Worm (Caenorhabditis elegans) whole organism, L4/young adult: ENCODE data around the gene C31B8.16.

Experiments
- W03F9.2 ChIP-seq: fragments of 150-350 bp; optimal IDR thresholded peaks from 2 replicates; lab custom pipeline; 2014; ENCODE audit warnings: missing biosample characterization, missing genetic modification characterization
- him-1 ChIP-seq: sonication (generic microtip); optimal IDR thresholded peaks from 2 replicates; lab custom pipeline; 2016; ENCODE audit warnings: missing genotype, missing genetic modification reagents, missing genetic modification characterization, missing compliant biosample characterization

DNA sequence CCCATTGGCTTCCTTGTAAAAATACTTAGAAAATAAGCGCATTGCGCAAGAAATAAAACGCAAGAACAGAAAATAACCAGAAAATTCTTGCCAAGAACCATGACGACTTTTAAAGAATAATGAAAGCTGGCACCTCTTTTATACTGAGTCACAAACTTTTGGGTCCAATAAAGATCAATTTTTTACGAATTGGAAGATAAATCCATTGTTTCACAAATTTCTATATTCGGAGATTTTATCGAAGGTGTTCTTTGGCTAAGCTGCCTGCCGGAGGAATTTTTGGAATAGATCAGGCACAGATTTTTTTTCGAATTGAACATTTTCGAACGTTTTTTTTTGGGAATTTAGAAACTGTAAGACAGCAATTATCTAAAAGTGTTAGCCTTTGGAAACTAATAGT is 17.0 kb upstream of the C31B8.16 start, which contains the start of gene C31B8.9:
- TF ChIP-seq him-1 (tag; lab: Kevin White, UChicago), result no peak
- no peak for TF ChIP-seq W03F9.2
